Worm (Caenorhabditis elegans) whole organism, L4 larva: Measurements from ENCODE around the gene T21E8.6.

Experiments
- Y5F2A.4 ChIP-seq: fragments of 200-800 bp; sonication (Bioruptor generic); optimal IDR thresholded peaks from 2 replicates; lab custom pipeline; 2018; ENCODE audit warnings: mild to moderate bottlenecking, missing genetic modification characterization, missing compliant biosample characterization
- aha-1 ChIP-seq: fragments of 150-350 bp; peaks from one replicate; lab custom pipeline; 2014; ENCODE audit warnings: missing biosample characterization, missing genetic modification characterization
- ces-1 ChIP-seq: fragments of 150-350 bp; sonication (generic microtip); optimal IDR thresholded peaks from 4 replicates; lab custom pipeline; 2014; ENCODE audit warnings: missing biosample characterization, missing genetic modification reagents, missing genetic modification characterization
- lin-39 ChIP-seq: fragments of 150-350 bp; optimal IDR thresholded peaks from 2 replicates; lab custom pipeline; 2014; ENCODE audit warnings: missing biosample characterization, missing genetic modification reagents, missing genetic modification characterization
- mdt-29 ChIP-seq: fragments of 200-800 bp; sonication (Bioruptor generic); IDR thresholded peaks from 2 replicates; pipeline ENCODE4 v1.3.6; 2022; ENCODE audit warnings: missing genetic modification reagents, missing genetic modification characterization, missing compliant biosample characterization
- nhr-41 ChIP-seq: fragments of 200-800 bp; sonication (Bioruptor generic); IDR thresholded peaks from 2 replicates; pipeline ENCODE4 v1.3.6; 2022; ENCODE audit warnings: missing genetic modification reagents, missing genetic modification characterization, missing compliant biosample characterization
- nhr-76 ChIP-seq: fragments of 150-350 bp; optimal IDR thresholded peaks from 2 replicates; lab custom pipeline; 2014; ENCODE audit warnings: missing biosample characterization, missing genetic modification characterization
- nhr-77 ChIP-seq: fragments of 150-350 bp; optimal IDR thresholded peaks from 2 replicates; lab custom pipeline; 2014; ENCODE audit warnings: missing biosample characterization, missing genetic modification characterization
- pha-4 ChIP-seq, 2 experiments: fragments of 150-350 bp in 1 of 2; fragments of 200-800 bp in 1 of 2; sonication (Bioruptor generic) in 1 of 2; IDR thresholded peaks in 1 of 2; optimal IDR thresholded peaks in 1 of 2; 2 replicates each; pipeline versions ENCODE4 v1.3.6 to Lab custom; 2014 to 2022; ENCODE audit warnings: missing genetic modification characterization in 2 of 2, missing genetic modification reagents in 2 of 2, missing biosample characterization in 1 of 2, missing compliant biosample characterization in 1 of 2
- skn-1 ChIP-seq: fragments of 150-350 bp; optimal IDR thresholded peaks from 2 replicates; lab custom pipeline; 2014; ENCODE audit warnings: missing biosample characterization, missing genetic modification characterization
- unc-62 ChIP-seq, 3 experiments: fragments of 150-350 bp in 1 of 3; sonication (generic microtip); optimal IDR thresholded peaks in 2 of 3; peaks in 1 of 3; 1 replicate in 1 of 3; 2 replicates in 2 of 3; lab custom pipeline; 2014 to 2017; ENCODE audit warnings: missing biosample characterization in 3 of 3, missing genetic modification characterization in 3 of 3, missing genetic modification reagents in 3 of 3, missing genotype in 1 of 3
- zag-1 ChIP-seq: fragments of 150-350 bp; optimal IDR thresholded peaks from 2 replicates; lab custom pipeline; 2014; ENCODE audit warnings: missing biosample characterization, missing genetic modification characterization
- zfp-2 ChIP-seq: sonication (generic microtip); optimal IDR thresholded peaks from 2 replicates; lab custom pipeline; 2016; ENCODE audit warnings: mild to moderate bottlenecking, missing genetic modification characterization, missing compliant biosample characterization

ce11 chrX:10864322-10864721 is 17.8 kb upstream of the T21E8.6 start, which contains the start of gene pgp-8:
- TF ChIP-seq nhr-41 (GFP tag; lab: Robert Waterston, UW) (no peak), lin-39 (tag; lab: Kevin White, UChicago) (no peak), zag-1 (tag; lab: Kevin White, UChicago) (no peak), unc-62 (GFP tag; optimal IDR thresholded peaks at IDR 0.05 in 1 of 2; lab: Kevin White, UChicago) (no peak), unc-62 (tag; optimal IDR thresholded peaks at IDR 0.05; lab: Kevin White, UChicago) (no peak), mdt-29 (no peak), ces-1 (GFP tag; lab: Kevin White, UChicago) (no peak), aha-1 (tag; lab: Kevin White, UChicago) (no peak), nhr-77 (tag; lab: Kevin White, UChicago) (no peak), Y5F2A.4 (GFP tag; lab: Kevin White, UChicago) (no peak), zfp-2 (tag; lab: Kevin White, UChicago) (no peak), skn-1 (tag; lab: Kevin White, UChicago) (no peak), nhr-76 (tag; lab: Kevin White, UChicago) (no peak), pha-4 (GFP tag; IDR thresholded peaks at IDR 0.05; lab: Robert Waterston, UW) (no peak), pha-4 (tag; optimal IDR thresholded peaks at IDR 0.05; lab: Kevin White, UChicago) (no peak)
